Worm (Caenorhabditis elegans): ENCODE measurements around the gene pqn-75.

The pqn-75 gene

ce11 chrIV:4034883-4035282 is 37.2 kb upstream of the pqn-75 start, which contains the start of gene hlh-30 (continued):
- no peak for TF ChIP-seq lin-39 (tag; optimal IDR thresholded peaks at IDR 0.05)
- no peak for TF ChIP-seq nhr-77 (tag; optimal IDR thresholded peaks at IDR 0.05)
- TF ChIP-seq mdl-1 (tag; optimal IDR thresholded peaks at IDR 0.05) = peak in 1 of 2 experiments; percentile 35
- no peak for TF ChIP-seq daf-12 (tag; optimal IDR thresholded peaks at IDR 0.05)
- no peak for TF ChIP-seq unc-39 (tag; optimal IDR thresholded peaks at IDR 0.05)
- TF ChIP-seq daf-19 (GFP tag; conservative IDR thresholded peaks at IDR 0.05) = no peak
- no peak for TF ChIP-seq F26F4.8 (GFP tag; conservative IDR thresholded peaks at IDR 0.05)
- TF ChIP-seq daf-16 (GFP tag; optimal IDR thresholded peaks at IDR 0.05) = no peak
- TF ChIP-seq daf-16 (tag; optimal IDR thresholded peaks at IDR 0.05) = peak; percentile 12
- TF ChIP-seq spr-3 (GFP tag; optimal IDR thresholded peaks at IDR 0.05) = no peak
- no peak for TF ChIP-seq snpc-1.2 (GFP tag; IDR thresholded peaks at IDR 0.05)
- TF ChIP-seq zfp-2 (tag; optimal IDR thresholded peaks at IDR 0.05) = no peak
- TF ChIP-seq rbr-2 (tag; optimal IDR thresholded peaks at IDR 0.05) = peak; percentile 72
- 0 out of 2 replicates have a peak, but pooled peaks have one; percentile 10 for TF ChIP-seq ceh-44 (GFP tag; IDR thresholded peaks at IDR 0.05)
- TF ChIP-seq mxl-3 (GFP tag; optimal IDR thresholded peaks at IDR 0.05) = no peak
- TF ChIP-seq nhr-102 (tag; optimal IDR thresholded peaks at IDR 0.05) = no peak
- no peak for TF ChIP-seq lir-3 (tag; optimal IDR thresholded peaks at IDR 0.05)
- TF ChIP-seq mxl-2 (GFP tag; conservative IDR thresholded peaks at IDR 0.05) = no peak
- TF ChIP-seq cey-2 (tag; optimal IDR thresholded peaks at IDR 0.05; ENCODE audit: borderline replicate concordance, insufficient read depth) = no peak
- no peak for TF ChIP-seq skn-1 (tag; optimal IDR thresholded peaks at IDR 0.05)
- 0 out of 2 replicates have a peak, but pooled peaks have one; percentile 37 for TF ChIP-seq madf-9 (GFP tag; conservative IDR thresholded peaks at IDR 0.05)
- TF ChIP-seq lsy-2 (tag; optimal IDR thresholded peaks at IDR 0.05) = peak in 1 of 2 experiments; percentile 71
- TF ChIP-seq duxl-1 (tag; optimal IDR thresholded peaks at IDR 0.05; ENCODE audit: poor library complexity) = no peak
- no peak for TF ChIP-seq F44E2.7 (GFP tag; IDR thresholded peaks at IDR 0.05)
- TF ChIP-seq zip-11 (GFP tag; IDR thresholded peaks at IDR 0.05) = no peak
- no peak for TF ChIP-seq ceh-28 (tag; optimal IDR thresholded peaks at IDR 0.05)
- TF ChIP-seq hlh-11 (tag; optimal IDR thresholded peaks at IDR 0.05) = peak; percentile 47
- TF ChIP-seq sdz-12 (GFP tag; optimal IDR thresholded peaks at IDR 0.05) = no peak
- no peak for TF ChIP-seq daf-8 (GFP tag; IDR thresholded peaks at IDR 0.05)
- TF ChIP-seq nhr-48 (tag; optimal IDR thresholded peaks at IDR 0.05) = peak; percentile 20
- 0 out of 2 replicates have a peak, but pooled peaks have one; percentile 25 for TF ChIP-seq lim-7 (GFP tag; IDR thresholded peaks at IDR 0.05)
- no peak for TF ChIP-seq nhr-111 (GFP tag; optimal IDR thresholded peaks at IDR 0.05)
- TF ChIP-seq egl-43 (GFP tag; IDR thresholded peaks at IDR 0.05) = peak; percentile 68
- TF ChIP-seq ZK337.2 (GFP tag; IDR thresholded peaks at IDR 0.05) = no peak
- TF ChIP-seq nhr-25 (tag; optimal IDR thresholded peaks at IDR 0.05; ENCODE audit: borderline replicate concordance, insufficient read depth) = no peak
- TF ChIP-seq snpc-4 (tag; optimal IDR thresholded peaks at IDR 0.05) = no peak
- no peak for TF ChIP-seq zag-1 (tag; optimal IDR thresholded peaks at IDR 0.05)
- no peak for TF ChIP-seq lin-1 (GFP tag; IDR thresholded peaks at IDR 0.05)
- TF ChIP-seq dmd-8 (GFP tag; IDR thresholded peaks at IDR 0.05) = no peak
- no peak for TF ChIP-seq ztf-11 (tag; optimal IDR thresholded peaks at IDR 0.05)
- no peak for TF ChIP-seq dmd-9 (GFP tag; IDR thresholded peaks at IDR 0.05)
- no peak for TF ChIP-seq ces-1 (GFP tag; optimal IDR thresholded peaks at IDR 0.05)
- TF ChIP-seq nhr-28 (tag; optimal IDR thresholded peaks at IDR 0.05) = peak; percentile 9
- TF ChIP-seq arid-1 (GFP tag; conservative IDR thresholded peaks at IDR 0.05) = no peak
- peak; percentile 35 for TF ChIP-seq nhr-11 (tag; optimal IDR thresholded peaks at IDR 0.05)
- no peak for TF ChIP-seq nhr-76 (tag; optimal IDR thresholded peaks at IDR 0.05)
- TF ChIP-seq ama-1 (optimal IDR thresholded peaks at IDR 0.05) = no peak
- TF ChIP-seq nhr-10 (tag; optimal IDR thresholded peaks at IDR 0.05) = no peak
- TF ChIP-seq lin-13 (GFP tag; optimal IDR thresholded peaks at IDR 0.05) = no peak
- TF ChIP-seq dmd-6 (GFP tag; IDR thresholded peaks at IDR 0.05) = peak; percentile 70
- no peak for TF ChIP-seq egl-27 (tag; optimal IDR thresholded peaks at IDR 0.05)
- no peak for TF ChIP-seq unc-62 (GFP tag; optimal IDR thresholded peaks at IDR 0.05 in 1 of 2)
- TF ChIP-seq unc-62 (tag; optimal IDR thresholded peaks at IDR 0.05) = no peak

All from whole organism, L4 larva.